Fruit fly (Drosophila melanogaster): ENCODE data around the gene brv1.

brv1 gene

dm6 chr3L:19446394-19447349 lies 39.6 kb downstream of the brv1 start, which contains the start of the genes CG33062 and Chd3 (continued):
- no peak for TF ChIP-seq maf-S (GFP tag; optimal IDR thresholded peaks at IDR 0.05)
- TF ChIP-seq gem (tag; optimal IDR thresholded peaks at IDR 0.05), result peak; percentile 64
- TF ChIP-seq HHEX (GFP tag; optimal IDR thresholded peaks at IDR 0.05), result no peak
- TF ChIP-seq sens (GFP tag), result peak; percentile 72
- TF ChIP-seq HLH4C (GFP tag; IDR thresholded peaks at IDR 0.05; ENCODE audit: partially characterized antibody), result peak; percentile 32; the same call in 1 of the 3 replicates
- TF ChIP-seq prd (optimal IDR thresholded peaks at IDR 0.05), result no peak
- TF ChIP-seq prd (GFP tag; IDR thresholded peaks at IDR 0.05), result peak; percentile 32; the same call in 1 of the 3 replicates
- TF ChIP-seq CG8765 (GFP tag; IDR thresholded peaks at IDR 0.05), result peak; percentile 18; the same call in 1 of the 2 replicates
- peak; percentile 7 for TF ChIP-seq jumu (GFP tag; optimal IDR thresholded peaks at IDR 0.05)
- TF ChIP-seq CG31224 (GFP tag; IDR thresholded peaks at IDR 0.05), result peak; percentile 22; the same call in 1 of the 2 replicates
- TF ChIP-seq H2.0 (GFP tag; IDR thresholded peaks at IDR 0.05), result no peak
- peak; percentile 32; the same call in 1 of the 2 replicates for TF ChIP-seq MBD-R2 (GFP tag; IDR thresholded peaks at IDR 0.05)
- peak; percentile 60 for TF ChIP-seq CoRest (tag; optimal IDR thresholded peaks at IDR 0.05)
- TF ChIP-seq aop (GFP tag; IDR thresholded peaks at IDR 0.05), result no peak
- no peak for TF ChIP-seq CG13123 (GFP tag; optimal IDR thresholded peaks at IDR 0.05)
- no peak for TF ChIP-seq Dip3 (GFP tag; optimal IDR thresholded peaks at IDR 0.05)
- TF ChIP-seq CG9797 (GFP tag; optimal IDR thresholded peaks at IDR 0.05), result no peak
- peak; percentile 11 for TF ChIP-seq CG10267 (tag; optimal IDR thresholded peaks at IDR 0.05)
- TF ChIP-seq Drgx (GFP tag; IDR thresholded peaks at IDR 0.05), result no peak
- peak; percentile 36 for TF ChIP-seq D19A (tag; optimal IDR thresholded peaks at IDR 0.05)
- no peak for TF ChIP-seq Elba2 (GFP tag; optimal IDR thresholded peaks at IDR 0.05)
- peak; percentile 11 for TF ChIP-seq Sry-δ (GFP tag; optimal IDR thresholded peaks at IDR 0.05)
- TF ChIP-seq sqz (GFP tag; optimal IDR thresholded peaks at IDR 0.05), result no peak
- no peak for TF ChIP-seq HmgZ (tag; optimal IDR thresholded peaks at IDR 0.05)
- TF ChIP-seq Dfd (GFP tag; optimal IDR thresholded peaks at IDR 0.05), result peak in 1 of 2 experiments; percentile 67
- TF ChIP-seq pros (GFP tag; optimal IDR thresholded peaks at IDR 0.05), result no peak
- TF ChIP-seq Hr51 (GFP tag; optimal IDR thresholded peaks at IDR 0.05), result peak in 1 of 2 experiments; percentile 8
- TF ChIP-seq CG12219 (GFP tag; optimal IDR thresholded peaks at IDR 0.05), result no peak
- peak; percentile 58 for TF ChIP-seq Dref (GFP tag; IDR thresholded peaks at IDR 0.05)
- TF ChIP-seq BEAF-32 (GFP tag; optimal IDR thresholded peaks at IDR 0.05), result peak; percentile 70
- TF ChIP-seq HLH3B (GFP tag; IDR thresholded peaks at IDR 0.05), result no peak
- TF ChIP-seq CG16813 (GFP tag; IDR thresholded peaks at IDR 0.05; ENCODE audit: partially characterized antibody), result peak; percentile 67
- 0 out of 2 replicates have a peak, but pooled peaks have one; percentile 40 for TF ChIP-seq CG9215 (GFP tag; IDR thresholded peaks at IDR 0.05)
- TF ChIP-seq CG1832 (GFP tag; optimal IDR thresholded peaks at IDR 0.05), result no peak
- TF ChIP-seq Mrtf (GFP tag; IDR thresholded peaks at IDR 0.05), result no peak
- TF ChIP-seq NFAT (GFP tag; IDR thresholded peaks at IDR 0.05), result no peak
- no peak for TF ChIP-seq unc-4 (GFP tag; IDR thresholded peaks at IDR 0.05; ENCODE audit: partially characterized antibody)
- TF ChIP-seq odd (GFP tag; optimal IDR thresholded peaks at IDR 0.05), result no peak
- no peak for TF ChIP-seq Gsc (GFP tag; IDR thresholded peaks at IDR 0.05)
- TF ChIP-seq Hr3 (GFP tag; optimal IDR thresholded peaks at IDR 0.05), result peak; percentile 6
- TF ChIP-seq CG15479 (GFP tag; optimal IDR thresholded peaks at IDR 0.05), result no peak
- peak; percentile 19 for TF ChIP-seq CG9727 (GFP tag; optimal IDR thresholded peaks at IDR 0.05)
- TF ChIP-seq CG17802 (tag; optimal IDR thresholded peaks at IDR 0.05), result peak; percentile 90
- TF ChIP-seq fu2 (GFP tag; optimal IDR thresholded peaks at IDR 0.05), result no peak
- no peak for TF ChIP-seq lola (GFP tag; optimal IDR thresholded peaks at IDR 0.05)
- peak; percentile 52; the same call in 1 of the 2 replicates for TF ChIP-seq CG9932 (GFP tag; IDR thresholded peaks at IDR 0.05)
- no peak for TF ChIP-seq h (optimal IDR thresholded peaks at IDR 0.05)
- no peak for TF ChIP-seq scrt (GFP tag; optimal IDR thresholded peaks at IDR 0.05)
- peak; percentile 17; the same call in 1 of the 3 replicates for TF ChIP-seq Aef1 (GFP tag; IDR thresholded peaks at IDR 0.05)

Measured in whole organism, embryonic.